Worm (Caenorhabditis elegans) whole organism, early embryonic: ENCODE measurements around the gene srz-13.

Source experiments
- B0310.2 ChIP-seq: sonication (generic microtip); optimal IDR thresholded peaks from 2 replicates; lab custom pipeline; 2016; ENCODE audit warnings: mild to moderate bottlenecking, missing genetic modification characterization, missing compliant biosample characterization
- F13C5.2 ChIP-seq: sonication (generic microtip); optimal IDR thresholded peaks from 2 replicates; lab custom pipeline; 2017; ENCODE audit warnings: mild to moderate bottlenecking, missing genetic modification characterization, inconsistent platforms, missing compliant biosample characterization
- aly-1 ChIP-seq: sonication (generic microtip); optimal IDR thresholded peaks from 2 replicates; lab custom pipeline; 2016; ENCODE audit warnings: missing genetic modification characterization, missing compliant biosample characterization
- ama-1 ChIP-seq: fragments of 150-350 bp; optimal IDR thresholded peaks from 2 replicates; lab custom pipeline; 2014
- ceh-13 ChIP-seq: fragments of 200-800 bp; sonication (Bioruptor generic); optimal IDR thresholded peaks from 2 replicates; lab custom pipeline; 2018; ENCODE audit warnings: mild to moderate bottlenecking, missing genetic modification characterization, missing compliant biosample characterization
- ceh-36 ChIP-seq: sonication (generic microtip); optimal IDR thresholded peaks from 2 replicates; lab custom pipeline; 2016; ENCODE audit warnings: missing genetic modification characterization, inconsistent platforms, missing compliant biosample characterization
- ets-7 ChIP-seq: sonication (generic microtip); optimal IDR thresholded peaks from 2 replicates; lab custom pipeline; 2016; ENCODE audit warnings: missing genotype, missing genetic modification characterization, missing compliant biosample characterization
- flt-1 ChIP-seq: fragments of 200-800 bp; sonication (Bioruptor generic); IDR thresholded peaks from 2 replicates; pipeline ENCODE4 v1.3.6; 2022; ENCODE audit warnings: missing genetic modification characterization, missing compliant biosample characterization
- hmbx-1 ChIP-seq: sonication (generic microtip); optimal IDR thresholded peaks from 2 replicates; lab custom pipeline; 2016; ENCODE audit warnings: mild to moderate bottlenecking, missing genetic modification characterization, missing compliant biosample characterization
- hmg-4 ChIP-seq: fragments of 200-800 bp; sonication (Bioruptor generic); optimal IDR thresholded peaks from 2 replicates; lab custom pipeline; 2018; ENCODE audit warnings: mild to moderate bottlenecking, missing genetic modification characterization, missing compliant biosample characterization
- hnd-1 ChIP-seq: sonication (generic microtip); optimal IDR thresholded peaks from 2 replicates; lab custom pipeline; 2016; ENCODE audit warnings: missing genetic modification characterization, missing compliant biosample characterization
- pes-1 ChIP-seq: fragments of 200-800 bp; sonication (Bioruptor generic); IDR thresholded peaks from 2 replicates; pipeline ENCODE4 v1.3.6; 2022; ENCODE audit warnings: missing genetic modification reagents, missing genetic modification characterization, missing compliant biosample characterization
- scrt-1 ChIP-seq: fragments of 200-800 bp; sonication (Bioruptor generic); IDR thresholded peaks from 2 replicates; pipeline ENCODE4 v1.3.6; 2022; ENCODE audit warnings: missing genetic modification characterization, missing compliant biosample characterization
- sea-1 ChIP-seq: fragments of 200-800 bp; sonication (Bioruptor generic); conservative IDR thresholded peaks from 2 replicates; pipeline ENCODE4 v1.3.6; 2022; ENCODE audit warnings: missing genetic modification characterization, missing compliant biosample characterization
- tbx-11 ChIP-seq: fragments of 200-800 bp; sonication (Bioruptor generic); IDR thresholded peaks from 2 replicates; pipeline ENCODE4 v1.3.6; 2022; ENCODE audit warnings: missing genetic modification characterization, missing compliant biosample characterization
- tbx-37 ChIP-seq: fragments of 200-800 bp; sonication (Bioruptor generic); conservative IDR thresholded peaks from 2 replicates; pipeline ENCODE4 v1.3.6; 2022; ENCODE audit warnings: missing genetic modification reagents, missing genetic modification characterization, missing compliant biosample characterization
- tra-4 ChIP-seq: sonication (generic microtip); optimal IDR thresholded peaks from 2 replicates; lab custom pipeline; 2017; ENCODE audit warnings: missing genetic modification characterization, missing compliant biosample characterization

srz-13 gene

ce11 chrV:16182110-16182509 is at the start of gene srz-13:
srz-13 (plus strand) TSS chrV:16182410.
- TF ChIP-seq tra-4 (tag; lab: Kevin White, UChicago) (no peak), hnd-1 (tag; lab: Kevin White, UChicago) (no peak), tbx-37 (GFP tag; lab: Robert Waterston, UW) (no peak), scrt-1 (GFP tag; lab: Robert Waterston, UW) (no peak), F13C5.2 (tag; lab: Kevin White, UChicago) (no peak), sea-1 (no peak), ama-1 (lab: Kevin White, UChicago) (no peak), ets-7 (tag; lab: Kevin White, UChicago) (no peak), pes-1 (GFP tag; lab: Robert Waterston, UW) (no peak), ceh-13 (GFP tag; lab: Kevin White, UChicago) (no peak), aly-1 (tag; lab: Kevin White, UChicago) (no peak), ceh-36 (tag; lab: Kevin White, UChicago) (no peak), B0310.2 (tag; lab: Kevin White, UChicago) (no peak), hmbx-1 (tag; lab: Kevin White, UChicago) (no peak), hmg-4 (GFP tag; lab: Kevin White, UChicago) (no peak), flt-1 (GFP tag; lab: Robert Waterston, UW) (no peak), tbx-11 (no peak)

- TF ChIP-seq aly-1 (tag; lab: Kevin White, UChicago) (no peak), tbx-11 (no peak), ceh-13 (GFP tag; lab: Kevin White, UChicago) (no peak), pes-1 (GFP tag; lab: Robert Waterston, UW) (no peak), tra-4 (tag; lab: Kevin White, UChicago) (no peak), ceh-36 (tag; lab: Kevin White, UChicago) (no peak), hmbx-1 (tag; lab: Kevin White, UChicago) (no peak), sea-1 (no peak), hmg-4 (GFP tag; lab: Kevin White, UChicago) (no peak), ama-1 (lab: Kevin White, UChicago) (no peak), tbx-37 (GFP tag; lab: Robert Waterston, UW) (no peak), hnd-1 (tag; lab: Kevin White, UChicago) (no peak), ets-7 (tag; lab: Kevin White, UChicago) (no peak), scrt-1 (GFP tag; lab: Robert Waterston, UW) (no peak), F13C5.2 (tag; lab: Kevin White, UChicago) (no peak), flt-1 (GFP tag; lab: Robert Waterston, UW) (no peak), B0310.2 (tag; lab: Kevin White, UChicago) (no peak)
Measured at ce11 chrV:16132705-16133104, 49.5 kb upstream of the srz-13 start, which contains the start of gene fbxa-144. fbxa-144 (minus strand) TSS chrV:16132805.

- TF ChIP-seq ceh-13 (GFP tag; lab: Kevin White, UChicago) (no peak), aly-1 (tag; lab: Kevin White, UChicago) (no peak), scrt-1 (GFP tag; lab: Robert Waterston, UW) (no peak), hnd-1 (tag; lab: Kevin White, UChicago) (no peak), sea-1 (no peak), ama-1 (lab: Kevin White, UChicago) (no peak), hmg-4 (GFP tag; lab: Kevin White, UChicago) (no peak), tbx-37 (GFP tag; lab: Robert Waterston, UW) (no peak), F13C5.2 (tag; lab: Kevin White, UChicago) (no peak), hmbx-1 (tag; lab: Kevin White, UChicago) (no peak), pes-1 (GFP tag; lab: Robert Waterston, UW) (no peak)
Measured at ce11 chrV:16137043-16137442, 45.2 kb upstream of the srz-13 start, which contains the start of gene F44G3.7. F44G3.7 (minus strand) TSS chrV:16137143.

DNA sequence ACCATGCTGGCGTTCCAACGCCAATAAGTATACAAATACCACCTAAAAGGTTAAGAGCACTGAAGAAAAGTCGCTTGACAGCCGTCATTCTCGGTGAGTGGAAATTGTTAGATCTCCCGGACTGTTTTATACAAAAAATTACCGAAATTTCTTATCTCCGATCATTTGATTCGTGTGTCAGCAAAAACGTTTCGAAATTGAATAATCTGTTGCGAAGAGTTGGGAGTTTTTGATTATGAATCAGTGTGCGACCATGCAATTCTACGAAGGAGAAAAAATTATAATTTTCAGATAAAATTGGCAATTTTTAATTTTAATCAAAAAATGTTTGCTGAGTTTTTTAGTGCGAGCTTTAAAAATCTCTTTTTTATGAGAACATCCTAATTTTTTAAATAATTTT is 42.7 kb upstream of the srz-13 start, which contains the start of gene clc-11:
Gene clc-11 (minus strand): TSS at position 101 of the 400 bp plus-strand sequence.
- TF ChIP-seq flt-1 (GFP tag; lab: Robert Waterston, UW) = no peak
- TF ChIP-seq sea-1 = no peak
- no peak for TF ChIP-seq B0310.2 (tag; lab: Kevin White, UChicago)
- no peak for TF ChIP-seq tbx-37 (GFP tag; lab: Robert Waterston, UW)
- no peak for TF ChIP-seq F13C5.2 (tag; lab: Kevin White, UChicago)
- TF ChIP-seq hmg-4 (GFP tag; lab: Kevin White, UChicago) = no peak
- no peak for TF ChIP-seq ceh-13 (GFP tag; lab: Kevin White, UChicago)
- no peak for TF ChIP-seq ama-1 (lab: Kevin White, UChicago)
- no peak for TF ChIP-seq ets-7 (tag; lab: Kevin White, UChicago)
- TF ChIP-seq tbx-11 = no peak
- TF ChIP-seq scrt-1 (GFP tag; lab: Robert Waterston, UW) = no peak
- no peak for TF ChIP-seq aly-1 (tag; lab: Kevin White, UChicago)

DNA sequence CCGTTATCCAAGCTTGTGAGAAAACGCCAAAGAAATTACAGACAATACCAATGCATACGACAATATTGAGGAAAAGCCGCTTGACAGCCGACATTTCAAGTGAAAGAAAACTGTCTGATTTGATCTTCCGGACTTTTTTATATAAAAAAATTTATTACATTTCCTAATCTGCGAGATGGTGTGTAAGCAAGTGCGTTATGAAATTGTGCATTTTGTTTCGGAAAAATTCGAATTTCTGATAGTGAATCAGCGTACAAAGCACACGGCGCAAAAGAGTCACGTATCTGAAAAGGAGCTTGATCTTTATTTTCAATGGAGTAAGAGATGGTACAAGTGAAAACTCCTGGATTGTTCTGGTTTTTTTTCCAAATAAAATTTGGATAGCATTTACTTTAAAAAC is 41.1 kb upstream of the srz-13 start, which contains the start of gene clc-32:
Gene clc-32 (minus strand): TSS at position 101 of the 400 bp plus-strand sequence.
- TF ChIP-seq flt-1 (GFP tag; lab: Robert Waterston, UW) (no peak), F13C5.2 (tag; lab: Kevin White, UChicago) (no peak), tbx-11 (no peak), tra-4 (tag; lab: Kevin White, UChicago) (no peak), ama-1 (lab: Kevin White, UChicago) (no peak), tbx-37 (GFP tag; lab: Robert Waterston, UW) (no peak), sea-1 (no peak), ceh-36 (tag; lab: Kevin White, UChicago) (no peak), hmg-4 (GFP tag; lab: Kevin White, UChicago) (no peak), ceh-13 (GFP tag; lab: Kevin White, UChicago) (no peak), ets-7 (tag; lab: Kevin White, UChicago) (no peak), hmbx-1 (tag; lab: Kevin White, UChicago) (no peak), B0310.2 (tag; lab: Kevin White, UChicago) (no peak), aly-1 (tag; lab: Kevin White, UChicago) (no peak), pes-1 (GFP tag; lab: Robert Waterston, UW) (no peak), hnd-1 (tag; lab: Kevin White, UChicago) (no peak), scrt-1 (GFP tag; lab: Robert Waterston, UW) (no peak)

ce11 chrV:16142371-16142770 is 39.8 kb upstream of the srz-13 start, which contains the start of gene fbxa-18:
fbxa-18 (plus strand) TSS chrV:16142671.
- TF ChIP-seq hmg-4 (GFP tag; lab: Kevin White, UChicago) (no peak), hmbx-1 (tag; lab: Kevin White, UChicago) (no peak), F13C5.2 (tag; lab: Kevin White, UChicago) (no peak), tra-4 (tag; lab: Kevin White, UChicago) (no peak), hnd-1 (tag; lab: Kevin White, UChicago) (no peak), ceh-36 (tag; lab: Kevin White, UChicago) (no peak), sea-1 (no peak), ama-1 (lab: Kevin White, UChicago) (no peak), scrt-1 (GFP tag; lab: Robert Waterston, UW) (no peak), flt-1 (GFP tag; lab: Robert Waterston, UW) (no peak), ceh-13 (GFP tag; lab: Kevin White, UChicago) (no peak), tbx-11 (no peak), ets-7 (tag; lab: Kevin White, UChicago) (no peak)
